Fruit fly (Drosophila melanogaster) whole organism, prepupa: ENCODE results near the gene CG7191.

Source experiments
- CG10631 ChIP-seq: fragments of 200-800 bp; sonication (Bioruptor generic); optimal IDR thresholded peaks from 2 replicates; lab custom pipeline; 2016; ENCODE audit warnings: missing biosample characterization, missing genetic modification characterization
- CG10669 ChIP-seq: fragments of 200-800 bp; sonication (Bioruptor generic); optimal IDR thresholded peaks from 3 replicates; lab custom pipeline; 2018; ENCODE audit warnings: missing biosample characterization, mild to moderate bottlenecking, missing genetic modification characterization, moderate library complexity
- CG11294 ChIP-seq: fragments of 200-800 bp; sonication (Bioruptor generic); IDR thresholded peaks from 2 replicates; pipeline ENCODE4 v1.3.6; 2022; ENCODE audit warnings: missing biosample characterization, missing genetic modification characterization
- CG11902 ChIP-seq: fragments of 200-800 bp; sonication (Bioruptor generic); optimal IDR thresholded peaks from 3 replicates; lab custom pipeline; 2016; ENCODE audit warnings: missing biosample characterization, missing genetic modification characterization
- CG15336 ChIP-seq: fragments of 200-800 bp; sonication (Bioruptor generic); IDR thresholded peaks from 2 replicates; pipeline ENCODE4 v1.3.6; 2022; ENCODE audit warnings: missing biosample characterization, missing genetic modification characterization
- CG16779 ChIP-seq: fragments of 200-800 bp; sonication (Bioruptor generic); optimal IDR thresholded peaks from 3 replicates; lab custom pipeline; 2017; ENCODE audit warnings: missing biosample characterization, mild to moderate bottlenecking, missing genetic modification characterization
- CG32006 ChIP-seq: fragments of 200-800 bp; sonication (Bioruptor generic); optimal IDR thresholded peaks from 3 replicates; lab custom pipeline; 2017; ENCODE audit warnings: missing biosample characterization, mild to moderate bottlenecking, missing genetic modification characterization
- CG3919 ChIP-seq: fragments of 200-800 bp; sonication (Bioruptor generic); optimal IDR thresholded peaks from 3 replicates; lab custom pipeline; 2016; ENCODE audit warnings: missing biosample characterization, missing genetic modification characterization
- CG4318 ChIP-seq: fragments of 200-800 bp; sonication (Bioruptor generic); optimal IDR thresholded peaks from 3 replicates; lab custom pipeline; 2017; ENCODE audit warnings: missing biosample characterization, mild to moderate bottlenecking, missing genetic modification characterization
- CG6163 ChIP-seq: fragments of 200-800 bp; sonication (Bioruptor generic); IDR thresholded peaks from 3 replicates; pipeline ENCODE4 v1.3.6; 2022; ENCODE audit warnings: missing biosample characterization, missing genetic modification characterization
- CG6792 ChIP-seq: fragments of 200-800 bp; sonication (Bioruptor generic); optimal IDR thresholded peaks from 3 replicates; lab custom pipeline; 2016; ENCODE audit warnings: missing biosample characterization, missing genetic modification characterization
- CG6854 ChIP-seq: fragments of 200-800 bp; sonication (Bioruptor generic); optimal IDR thresholded peaks from 2 replicates; lab custom pipeline; 2017; ENCODE audit warnings: missing biosample characterization, mild to moderate bottlenecking, missing genetic modification characterization
- CG7368 ChIP-seq: fragments of 200-800 bp; sonication (Bioruptor generic); optimal IDR thresholded peaks from 3 replicates; lab custom pipeline; 2016; ENCODE audit warnings: missing biosample characterization, missing genetic modification characterization
- CG8119 ChIP-seq: fragments of 200-800 bp; sonication (Bioruptor generic); IDR thresholded peaks from 3 replicates; pipeline ENCODE4 v1.3.6; 2022; ENCODE audit warnings: missing biosample characterization, missing genetic modification characterization
- CG8632 ChIP-seq: fragments of 200-800 bp; sonication (Bioruptor generic); optimal IDR thresholded peaks from 3 replicates; lab custom pipeline; 2016; ENCODE audit warnings: missing biosample characterization, missing genetic modification characterization
- CG9139 ChIP-seq: fragments of 200-800 bp; sonication (Bioruptor generic); optimal IDR thresholded peaks from 3 replicates; lab custom pipeline; 2017; ENCODE audit warnings: missing biosample characterization, mild to moderate bottlenecking, missing genetic modification characterization
- Eip75B ChIP-seq: fragments of 200-800 bp; sonication (Bioruptor generic); optimal IDR thresholded peaks from 3 replicates; lab custom pipeline; 2016; ENCODE audit warnings: missing biosample characterization, missing genetic modification characterization
- Eip78C ChIP-seq: fragments of 200-800 bp; sonication (Bioruptor generic); peaks from one replicate; lab custom pipeline; 2016; ENCODE audit warnings: missing biosample characterization, missing genetic modification characterization
- Ets96B ChIP-seq: fragments of 200-800 bp; optimal IDR thresholded peaks from 2 replicates; lab custom pipeline; 2019; ENCODE audit warnings: missing biosample characterization, mild to moderate bottlenecking, missing genetic modification characterization, moderate library complexity
- Gug ChIP-seq: fragments of 200-800 bp; sonication (Bioruptor generic); IDR thresholded peaks from 2 replicates; pipeline ENCODE4 v1.3.6; 2022; ENCODE audit warnings: missing biosample characterization, missing genetic modification characterization
- Hr4 ChIP-seq: fragments of 200-800 bp; sonication (Bioruptor generic); optimal IDR thresholded peaks from 3 replicates; lab custom pipeline; 2016; ENCODE audit warnings: missing biosample characterization, missing genetic modification characterization
- Smox ChIP-seq: fragments of 200-800 bp; sonication (Bioruptor generic); optimal IDR thresholded peaks from 3 replicates; lab custom pipeline; 2016; ENCODE audit warnings: missing biosample characterization, missing genetic modification characterization
- acj6 ChIP-seq: fragments of 200-800 bp; sonication (Bioruptor generic); optimal IDR thresholded peaks from 3 replicates; lab custom pipeline; 2016; ENCODE audit warnings: missing biosample characterization, missing genetic modification characterization
- eg ChIP-seq: fragments of 200-800 bp; sonication (Bioruptor generic); IDR thresholded peaks from 3 replicates; pipeline ENCODE4 v1.3.6; 2022; ENCODE audit warnings: missing biosample characterization, missing genetic modification characterization
- esn ChIP-seq: fragments of 200-800 bp; sonication (Bioruptor generic); optimal IDR thresholded peaks from 2 replicates; lab custom pipeline; 2016; ENCODE audit warnings: missing biosample characterization, mild to moderate bottlenecking, missing genetic modification characterization, moderate library complexity
- fd85E ChIP-seq: fragments of 200-800 bp; sonication (Bioruptor generic); optimal IDR thresholded peaks from 3 replicates; lab custom pipeline; 2016; ENCODE audit warnings: missing biosample characterization, missing genetic modification characterization
- fkh ChIP-seq: fragments of 200-800 bp; sonication (Bioruptor generic); optimal IDR thresholded peaks from 3 replicates; lab custom pipeline; 2017; ENCODE audit warnings: missing biosample characterization, mild to moderate bottlenecking, missing genetic modification characterization, moderate library complexity
- lz ChIP-seq: fragments of 200-800 bp; sonication (Bioruptor generic); optimal IDR thresholded peaks from 3 replicates; lab custom pipeline; 2016; ENCODE audit warnings: missing biosample characterization, missing genetic modification characterization
- salr ChIP-seq, 2 experiments: fragments of 200-800 bp; sonication (Bioruptor generic); optimal IDR thresholded peaks; 3 replicates each; lab custom pipeline; 2016 to 2018; ENCODE audit warnings: missing biosample characterization in 2 of 2, missing genetic modification characterization in 2 of 2, mild to moderate bottlenecking in 1 of 2
- spab ChIP-seq: fragments of 200-800 bp; sonication (Bioruptor generic); optimal IDR thresholded peaks from 2 replicates; lab custom pipeline; 2017; ENCODE audit warnings: missing biosample characterization, mild to moderate bottlenecking, missing genetic modification characterization, missing genetic modification reagents
- ss ChIP-seq, 2 experiments: fragments of 200-800 bp; sonication (Bioruptor generic); optimal IDR thresholded peaks; 2 replicates in 1 of 2; 3 replicates in 1 of 2; lab custom pipeline; 2017 to 2018; ENCODE audit warnings: mild to moderate bottlenecking in 2 of 2, missing biosample characterization in 2 of 2, missing genetic modification characterization in 2 of 2, moderate library complexity in 1 of 2
- vri ChIP-seq: fragments of 200-800 bp; sonication (Bioruptor generic); optimal IDR thresholded peaks from 3 replicates; lab custom pipeline; 2016; ENCODE audit warnings: missing biosample characterization, mild to moderate bottlenecking, missing genetic modification characterization

Gene CG7191

dm6 chr2L:7754539-7754938 is 12.9 kb upstream of the CG7191 start (continued):
- TF ChIP-seq vri: no peak
- no peak for TF ChIP-seq spab (GFP tag; lab: Kevin White, UChicago)
- TF ChIP-seq CG32006: peak; percentile 45
- TF ChIP-seq Gug (GFP tag; lab: Robert Waterston, UW): no peak
- TF ChIP-seq CG8119 (GFP tag; lab: Robert Waterston, UW): 0 out of 3 replicates have a peak, but pooled peaks have one; percentile 17
- TF ChIP-seq salr (GFP tag; optimal IDR thresholded peaks at IDR 0.05; lab: Kevin White, UChicago): no peak
- TF ChIP-seq ss (GFP tag; optimal IDR thresholded peaks at IDR 0.05; lab: Kevin White, UChicago): peak; percentile 11 to 70
- TF ChIP-seq CG10631: no peak
- no peak for TF ChIP-seq CG11902
- TF ChIP-seq CG7368 (GFP tag; lab: Kevin White, UChicago): no peak
- TF ChIP-seq CG8632 (GFP tag; lab: Kevin White, UChicago): no peak
- peak; percentile 12 for TF ChIP-seq Ets96B (tag; lab: Kevin White, UChicago)

DNA sequence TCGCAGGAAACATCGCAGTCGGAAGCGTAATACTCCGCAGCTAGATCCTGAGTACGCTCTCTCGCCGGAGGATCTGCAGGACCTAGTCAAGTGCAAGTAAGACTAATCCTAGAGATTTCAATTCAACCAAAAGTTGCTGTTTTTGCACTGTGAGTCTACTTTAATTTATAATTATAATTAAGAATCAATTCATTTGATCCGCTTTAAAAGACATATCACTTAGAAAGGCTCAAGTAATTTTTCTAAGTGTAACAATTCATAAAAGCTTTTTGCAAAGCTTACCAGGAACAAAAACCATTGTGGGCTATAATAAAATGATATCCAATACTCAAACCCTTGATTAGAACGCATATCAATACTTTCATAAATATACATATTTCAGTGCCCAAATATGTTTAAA is 10.6 kb upstream of the CG7191 start:
- TF ChIP-seq CG8119 (GFP tag; lab: Robert Waterston, UW) (peak; percentile 40; the same call in 1 of the 3 replicates), CG11294 (0 out of 2 replicates have a peak, but pooled peaks have one; percentile 19), Smox (GFP tag; lab: Kevin White, UChicago) (no peak), CG9139 (GFP tag; lab: Kevin White, UChicago) (no peak), acj6 (GFP tag; lab: Kevin White, UChicago) (peak; percentile 10), Hr4 (peak; percentile 2), eg (GFP tag; lab: Robert Waterston, UW) (peak; percentile 51; the same call in 1 of the 3 replicates), CG15336 (GFP tag; lab: Robert Waterston, UW) (peak; percentile 48; the same call in 1 of the 2 replicates), CG32006 (peak; percentile 20)

DNA sequence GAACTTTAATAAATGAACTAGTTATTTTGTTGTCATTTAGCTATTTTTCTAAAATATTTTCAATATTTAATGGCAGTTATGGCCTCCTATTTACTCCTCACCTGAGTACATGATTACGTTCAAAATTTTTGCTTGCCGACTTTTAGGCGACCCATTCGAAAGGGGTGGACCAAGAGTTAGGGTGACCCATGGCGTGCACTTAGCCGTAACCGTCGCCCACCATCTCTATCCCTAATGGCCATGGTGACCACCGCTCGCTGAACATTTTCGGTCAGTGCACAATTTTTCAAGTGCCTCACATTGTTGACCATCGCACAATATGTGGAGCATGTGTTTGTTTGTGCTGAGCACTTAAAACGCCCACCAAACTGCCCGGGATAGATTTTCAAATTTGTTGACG is 4.5 kb downstream of the CG7191 start:
- no peak for TF ChIP-seq CG16779 (tag; lab: Kevin White, UChicago)
- peak; percentile 9; the same call in 1 of the 2 replicates for TF ChIP-seq CG11294

dm6 chr2L:7775260-7775659 is 7.8 kb downstream of the CG7191 start:
- TF ChIP-seq fkh (GFP tag; lab: Kevin White, UChicago) (peak; percentile 60), CG6163 (no peak)

DNA sequence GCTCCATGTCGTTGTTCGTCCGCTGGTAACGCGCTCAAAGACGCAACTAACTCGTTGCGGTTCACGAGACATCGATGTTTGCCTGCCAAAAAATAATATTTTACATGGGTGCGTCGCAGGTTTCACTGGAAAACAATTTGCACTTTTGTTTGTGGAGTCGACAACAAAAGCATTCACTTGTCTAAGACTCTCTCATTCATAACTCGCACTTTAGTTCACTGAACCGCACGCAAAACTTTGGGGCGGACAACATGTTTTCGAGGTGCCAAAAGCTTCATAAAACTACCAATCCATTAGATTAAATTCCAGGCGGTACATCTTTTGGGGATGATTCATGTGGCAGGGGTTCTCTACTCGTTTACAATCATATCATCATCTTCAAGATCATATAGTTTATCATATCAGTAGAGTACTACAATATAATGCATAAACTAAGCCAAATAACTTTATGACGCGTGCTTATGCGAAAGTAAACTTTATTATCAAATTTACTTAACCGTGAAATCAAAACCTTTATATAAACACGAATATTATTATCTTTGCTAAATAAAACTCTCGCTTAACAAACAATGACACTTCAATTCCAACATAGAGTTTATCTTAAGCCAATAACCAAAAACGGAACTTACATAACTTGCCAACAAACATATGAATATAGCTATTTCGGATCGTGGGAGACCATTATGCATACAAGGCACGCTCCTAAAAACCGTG is 10.7 kb downstream of the CG7191 start, which contains the start of gene CG7179:
TSS of gene CG7179 (minus strand) at position 51 of the 714 bp plus-strand sequence.
- TF ChIP-seq CG16779 (tag; lab: Kevin White, UChicago) (no peak), Eip78C (GFP tag; lab: Kevin White, UChicago) (no peak), CG8632 (GFP tag; lab: Kevin White, UChicago) (no peak), Hr4 (no peak), fkh (GFP tag; lab: Kevin White, UChicago) (peak; percentile 72), CG6792 (GFP tag; lab: Kevin White, UChicago) (no peak), CG6163 (no peak), CG10669 (no peak)

DNA sequence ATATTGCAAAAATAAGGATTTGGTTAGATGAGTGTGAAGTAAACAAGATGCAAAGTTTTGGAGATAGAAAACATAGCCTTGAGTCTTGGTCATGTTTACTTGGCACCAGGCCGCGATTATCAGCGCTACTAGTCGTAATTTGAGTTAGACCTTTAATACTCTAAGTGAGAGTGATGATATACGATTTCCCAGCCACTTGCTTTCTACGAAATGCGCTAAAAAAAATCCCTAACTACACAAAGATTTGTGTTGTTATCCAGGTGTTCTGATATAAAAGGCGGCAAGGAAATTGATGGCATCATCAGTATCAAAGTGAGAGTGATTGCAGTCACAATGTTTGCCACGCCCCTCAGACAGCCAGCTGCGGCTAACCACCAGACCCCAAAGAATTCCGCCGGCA is 12.4 kb downstream of the CG7191 start, which contains the start of gene Uro:
TSS of gene Uro (plus strand) at position 301 of the 400 bp plus-strand sequence.
- TF ChIP-seq CG4318 (GFP tag; lab: Kevin White, UChicago): no peak
- TF ChIP-seq CG32006: no peak
- TF ChIP-seq CG6854 (GFP tag; lab: Kevin White, UChicago): no peak
- no peak for TF ChIP-seq Eip78C (GFP tag; lab: Kevin White, UChicago)
- TF ChIP-seq ss (GFP tag; optimal IDR thresholded peaks at IDR 0.05; lab: Kevin White, UChicago): no peak
- TF ChIP-seq fd85E: no peak
- TF ChIP-seq Eip75B (GFP tag; lab: Kevin White, UChicago): no peak
- no peak for TF ChIP-seq lz (GFP tag; lab: Kevin White, UChicago)
- TF ChIP-seq esn (GFP tag; lab: Kevin White, UChicago): no peak
- no peak for TF ChIP-seq CG3919
